Fruit fly (Drosophila melanogaster): ENCODE data around the gene Hsc70-4.

Gene Hsc70-4

DNA sequence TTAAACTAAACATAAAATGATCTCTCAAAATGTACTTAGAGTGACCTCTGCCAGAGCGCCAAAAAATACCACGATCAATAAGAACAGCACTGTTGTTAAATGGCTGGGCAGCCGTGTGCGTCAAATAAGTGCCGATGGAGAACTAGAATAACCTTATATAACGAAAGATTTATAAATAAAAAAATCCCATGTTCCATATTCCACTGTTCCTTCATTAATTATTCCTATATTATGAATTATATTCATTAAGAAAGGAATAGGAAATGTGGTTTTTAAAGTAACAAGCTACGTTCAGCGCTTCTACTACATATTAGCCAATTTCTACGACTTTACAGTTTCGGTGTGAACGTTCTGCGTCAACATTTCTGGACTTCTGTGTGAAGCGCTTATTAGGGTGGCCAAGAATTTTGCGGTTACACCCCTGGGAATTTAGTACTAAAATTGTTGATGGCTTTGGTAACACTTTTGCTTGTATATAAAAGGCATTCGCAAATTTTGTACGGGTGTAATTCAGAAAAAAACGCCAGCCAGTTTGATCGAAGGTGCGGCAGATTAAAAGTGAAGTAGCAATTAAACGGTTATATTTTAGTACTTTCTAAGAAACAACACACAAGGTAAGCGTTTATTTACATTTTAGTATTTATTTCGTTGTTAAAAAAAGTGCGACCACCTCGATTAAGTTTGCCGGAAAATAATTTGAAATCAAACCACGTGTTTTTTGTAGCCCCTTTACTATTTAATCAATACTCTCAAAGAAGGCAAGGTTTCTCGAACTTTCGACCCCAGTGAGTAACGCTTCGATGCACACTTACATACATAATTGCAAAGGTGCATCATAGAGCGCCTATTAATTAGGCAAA lies at the start of gene Hsc70-4, which contains the start of gene tefu:
Gene Hsc70-4 (plus strand): TSS at position 502 of the 860 bp plus-strand sequence.
Gene tefu (minus strand): TSS at position 51 of the 860 bp plus-strand sequence.
- TF ChIP-seq CG33017 (tag; optimal IDR thresholded peaks at IDR 0.05) (peak; percentile 0), CG7045 (GFP tag; optimal IDR thresholded peaks at IDR 0.05) (peak; percentile 41), cic (GFP tag; optimal IDR thresholded peaks at IDR 0.05) (peak; percentile 80), toe (GFP tag; optimal IDR thresholded peaks at IDR 0.05) (peak; percentile 83), pad (GFP tag; optimal IDR thresholded peaks at IDR 0.05) (peak; percentile 28), bab1 (GFP tag; optimal IDR thresholded peaks at IDR 0.05) (peak; percentile 69), CG14711 (tag; optimal IDR thresholded peaks at IDR 0.05) (no peak), Mnt (GFP tag; optimal IDR thresholded peaks at IDR 0.05) (peak; percentile 93), CG1620 (GFP tag; optimal IDR thresholded peaks at IDR 0.05) (peak; percentile 53), CG12768 (GFP tag; optimal IDR thresholded peaks at IDR 0.05) (no peak), Hr96 (GFP tag; optimal IDR thresholded peaks at IDR 0.05) (peak; percentile 51), Crg-1 (GFP tag; optimal IDR thresholded peaks at IDR 0.05) (no peak), Clk (GFP tag; optimal IDR thresholded peaks at IDR 0.05) (peak; percentile 62), ovo (GFP tag; optimal IDR thresholded peaks at IDR 0.05) (peak; percentile 35), tj (GFP tag; optimal IDR thresholded peaks at IDR 0.05) (peak; percentile 52), CG11617 (GFP tag; optimal IDR thresholded peaks at IDR 0.05) (peak; percentile 42), kay (GFP tag; ENCODE audit: borderline replicate concordance) (no peak), CG7101 (tag; optimal IDR thresholded peaks at IDR 0.05) (peak; percentile 55), cnc (optimal IDR thresholded peaks at IDR 0.05) (no peak), CG5204 (GFP tag; optimal IDR thresholded peaks at IDR 0.05) (peak; percentile 82)

DNA sequence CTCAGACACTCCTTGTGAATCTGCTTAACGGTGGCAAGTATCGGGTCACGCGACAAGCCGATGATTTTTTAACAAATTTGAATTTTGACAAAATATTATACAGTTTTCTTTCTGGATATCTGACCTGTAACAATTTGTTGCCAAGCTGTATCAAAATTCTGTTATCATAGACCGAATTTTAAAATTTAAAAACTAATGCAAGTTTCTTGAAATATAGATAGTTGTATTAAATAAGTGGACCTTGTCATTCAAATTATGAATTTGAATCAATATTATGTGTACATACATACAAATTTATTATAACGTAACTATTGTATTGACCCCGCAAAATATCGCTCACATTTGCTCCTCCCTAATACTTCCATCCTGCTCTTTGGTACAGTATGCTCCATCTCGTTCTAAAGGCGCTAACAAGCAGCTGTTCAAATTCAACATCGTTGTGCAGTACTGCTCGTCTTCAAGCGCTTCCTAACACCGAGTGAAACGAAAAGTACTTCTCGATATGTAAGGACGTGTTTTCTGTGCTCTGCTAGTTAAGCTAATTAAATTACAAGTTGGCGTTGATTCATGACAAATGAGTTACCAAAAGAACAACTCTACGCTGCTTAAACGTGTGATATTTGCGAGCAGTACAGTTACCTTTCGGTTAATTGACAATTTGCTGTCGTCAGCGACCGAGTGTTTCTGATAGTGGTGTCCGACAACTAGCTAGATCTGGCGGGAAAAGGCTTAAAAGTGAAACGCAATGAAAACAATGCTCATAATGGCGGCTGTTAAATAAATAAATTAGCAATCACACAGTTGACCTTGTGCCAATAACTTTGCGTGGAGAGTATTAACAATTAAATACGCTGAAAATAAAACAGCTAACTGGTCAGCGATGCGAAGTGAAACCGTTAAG lies 46.1 kb upstream of the Hsc70-4 start, which contains the start of the genes Kpc1 and CG42542:
Gene Kpc1 (minus strand): TSS at position 77 of the 901 bp plus-strand sequence.
Gene CG42542 (plus strand): TSS at position 465 of the 901 bp plus-strand sequence.
- TF ChIP-seq Mnt (GFP tag; optimal IDR thresholded peaks at IDR 0.05), result peak; percentile 75
- peak; percentile 85 for TF ChIP-seq CG1620 (GFP tag; optimal IDR thresholded peaks at IDR 0.05)
- TF ChIP-seq toe (GFP tag; optimal IDR thresholded peaks at IDR 0.05), result peak; percentile 89
- TF ChIP-seq Hr96 (GFP tag; optimal IDR thresholded peaks at IDR 0.05), result peak; percentile 73
- no peak for TF ChIP-seq cnc (optimal IDR thresholded peaks at IDR 0.05)
- peak; percentile 67 for TF ChIP-seq CG7045 (GFP tag; optimal IDR thresholded peaks at IDR 0.05)
- TF ChIP-seq CG5204 (GFP tag; optimal IDR thresholded peaks at IDR 0.05), result peak; percentile 79
- TF ChIP-seq tj (GFP tag; optimal IDR thresholded peaks at IDR 0.05), result peak; percentile 89
- TF ChIP-seq Crg-1 (GFP tag; optimal IDR thresholded peaks at IDR 0.05), result peak; percentile 72
- TF ChIP-seq pad (GFP tag; optimal IDR thresholded peaks at IDR 0.05), result peak; percentile 85
- TF ChIP-seq CG33017 (tag; optimal IDR thresholded peaks at IDR 0.05), result peak; percentile 53
- TF ChIP-seq CG14711 (tag; optimal IDR thresholded peaks at IDR 0.05), result peak; percentile 52
- peak; percentile 70 for TF ChIP-seq CG11617 (GFP tag; optimal IDR thresholded peaks at IDR 0.05)
- TF ChIP-seq Clk (GFP tag; optimal IDR thresholded peaks at IDR 0.05), result peak; percentile 78
- peak; percentile 75 for TF ChIP-seq CG7101 (tag; optimal IDR thresholded peaks at IDR 0.05)
- TF ChIP-seq kay (GFP tag; ENCODE audit: borderline replicate concordance), result peak; percentile 94
- TF ChIP-seq CG12768 (GFP tag; optimal IDR thresholded peaks at IDR 0.05), result peak; percentile 76
- TF ChIP-seq cic (GFP tag; optimal IDR thresholded peaks at IDR 0.05), result peak; percentile 58
- TF ChIP-seq ovo (GFP tag; optimal IDR thresholded peaks at IDR 0.05), result peak; percentile 72
- TF ChIP-seq bab1 (GFP tag; optimal IDR thresholded peaks at IDR 0.05), result peak; percentile 25

DNA sequence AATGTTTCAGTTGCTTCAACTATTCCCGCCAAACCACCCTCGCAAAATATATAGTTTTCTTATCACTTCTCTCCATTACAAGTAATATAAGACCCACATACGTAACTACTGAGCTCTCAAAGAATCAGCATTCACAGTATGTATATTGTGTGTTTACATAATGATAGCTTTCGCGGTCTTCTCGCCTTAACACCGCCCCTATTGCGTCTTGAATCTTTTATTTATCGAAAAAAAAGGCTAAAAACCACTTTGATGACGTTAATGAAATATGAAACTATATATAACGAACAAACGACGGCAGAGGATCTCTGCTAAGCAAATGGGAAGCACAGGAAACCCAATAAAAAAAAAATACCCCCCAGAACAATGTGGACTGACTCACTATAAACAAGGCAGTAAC lies 45.1 kb upstream of the Hsc70-4 start:
- TF ChIP-seq cic (GFP tag; optimal IDR thresholded peaks at IDR 0.05) (peak; percentile 37), Crg-1 (GFP tag; optimal IDR thresholded peaks at IDR 0.05) (no peak), CG12768 (GFP tag; optimal IDR thresholded peaks at IDR 0.05) (peak; percentile 25), CG7045 (GFP tag; optimal IDR thresholded peaks at IDR 0.05) (peak; percentile 7), kay (GFP tag; ENCODE audit: borderline replicate concordance) (peak; percentile 47)

- TF ChIP-seq CG14711 (tag; optimal IDR thresholded peaks at IDR 0.05), result no peak
- TF ChIP-seq Hr96 (GFP tag; optimal IDR thresholded peaks at IDR 0.05), result no peak
- TF ChIP-seq cic (GFP tag; optimal IDR thresholded peaks at IDR 0.05), result peak; percentile 91
- TF ChIP-seq Crg-1 (GFP tag; optimal IDR thresholded peaks at IDR 0.05), result peak; percentile 15
- TF ChIP-seq CG12768 (GFP tag; optimal IDR thresholded peaks at IDR 0.05), result no peak
- TF ChIP-seq CG33017 (tag; optimal IDR thresholded peaks at IDR 0.05), result no peak
- no peak for TF ChIP-seq CG7101 (tag; optimal IDR thresholded peaks at IDR 0.05)
- TF ChIP-seq Clk (GFP tag; optimal IDR thresholded peaks at IDR 0.05), result no peak
- no peak for TF ChIP-seq CG11617 (GFP tag; optimal IDR thresholded peaks at IDR 0.05)
- no peak for TF ChIP-seq pad (GFP tag; optimal IDR thresholded peaks at IDR 0.05)
- TF ChIP-seq kay (GFP tag; ENCODE audit: borderline replicate concordance), result peak; percentile 90
- peak; percentile 37 for TF ChIP-seq tj (GFP tag; optimal IDR thresholded peaks at IDR 0.05)
- no peak for TF ChIP-seq CG1620 (GFP tag; optimal IDR thresholded peaks at IDR 0.05)
- no peak for TF ChIP-seq CG5204 (GFP tag; optimal IDR thresholded peaks at IDR 0.05)
- TF ChIP-seq Mnt (GFP tag; optimal IDR thresholded peaks at IDR 0.05), result peak; percentile 88
- TF ChIP-seq toe (GFP tag; optimal IDR thresholded peaks at IDR 0.05), result no peak
These were observed 44.3 kb upstream of the Hsc70-4 start for dm6 chr3R:15198052-15198793.

Measured in whole organism, adult.